Fruit fly (Drosophila melanogaster): Measurements from ENCODE around the gene Pgant6.

Pgant6 gene

dm6 chr3L:2825377-2825776 lies 43.3 kb downstream of the Pgant6 start (continued):
- peak; percentile 42 for TF ChIP-seq CG14710 (tag; optimal IDR thresholded peaks at IDR 0.05)
- TF ChIP-seq CG11504 (tag; optimal IDR thresholded peaks at IDR 0.05), result peak; percentile 77
- TF ChIP-seq CG9932 (GFP tag; IDR thresholded peaks at IDR 0.05), result no peak
- TF ChIP-seq Xrp1 (GFP tag; IDR thresholded peaks at IDR 0.05), result peak; percentile 47; the same call in 1 of the 2 replicates
- TF ChIP-seq Awh (GFP tag; IDR thresholded peaks at IDR 0.05), result no peak
- peak; percentile 72 for TF ChIP-seq PHDP (tag; optimal IDR thresholded peaks at IDR 0.05)
- peak; percentile 56 for TF ChIP-seq CG6813 (GFP tag; optimal IDR thresholded peaks at IDR 0.05)
- peak; percentile 33 for TF ChIP-seq CG6765 (GFP tag; optimal IDR thresholded peaks at IDR 0.05)
- TF ChIP-seq dati (GFP tag; IDR thresholded peaks at IDR 0.05), result 0 out of 2 replicates have a peak, but pooled peaks have one; percentile 24
- no peak for TF ChIP-seq zfh2 (GFP tag; optimal IDR thresholded peaks at IDR 0.05)
- peak; percentile 52 for TF ChIP-seq bab2 (GFP tag; optimal IDR thresholded peaks at IDR 0.05)
- peak; percentile 71 for TF ChIP-seq CG7839 (tag; optimal IDR thresholded peaks at IDR 0.05)
- no peak for TF ChIP-seq fu2 (GFP tag; optimal IDR thresholded peaks at IDR 0.05)
- TF ChIP-seq CG5180 (GFP tag; optimal IDR thresholded peaks at IDR 0.05), result peak; percentile 42
- TF ChIP-seq CG12744 (GFP tag; optimal IDR thresholded peaks at IDR 0.05), result no peak
- no peak for TF ChIP-seq sr (GFP tag; IDR thresholded peaks at IDR 0.05)
- no peak for TF ChIP-seq ap (GFP tag; IDR thresholded peaks at IDR 0.05)
- TF ChIP-seq CG2116 (GFP tag; optimal IDR thresholded peaks at IDR 0.05), result no peak
- peak; percentile 8 for TF ChIP-seq CG33557 (GFP tag; optimal IDR thresholded peaks at IDR 0.05)
- TF ChIP-seq cas (GFP tag; IDR thresholded peaks at IDR 0.05), result no peak
- peak; percentile 91 for TF ChIP-seq CG18599 (GFP tag; optimal IDR thresholded peaks at IDR 0.05)
- peak; percentile 84 for TF ChIP-seq CG2678 (tag; optimal IDR thresholded peaks at IDR 0.05)

dm6 chr3L:2828163-2828562 lies 46.1 kb downstream of the Pgant6 start:
- TF ChIP-seq CG17385 (GFP tag; optimal IDR thresholded peaks at IDR 0.05) (no peak), pros (GFP tag; optimal IDR thresholded peaks at IDR 0.05) (peak; percentile 10), chm (GFP tag; IDR thresholded peaks at IDR 0.05) (0 out of 2 replicates have a peak, but pooled peaks have one; percentile 21), onecut (GFP tag; IDR thresholded peaks at IDR 0.05) (peak; percentile 98)

- no peak for TF ChIP-seq al (GFP tag; IDR thresholded peaks at IDR 0.05)
- no peak for TF ChIP-seq az2 (GFP tag; optimal IDR thresholded peaks at IDR 0.05)
- TF ChIP-seq tin (GFP tag; optimal IDR thresholded peaks at IDR 0.05), result no peak
- peak; percentile 26 for TF ChIP-seq sd (tag; optimal IDR thresholded peaks at IDR 0.05)
- peak; percentile 3 for TF ChIP-seq CG10543 (GFP tag; optimal IDR thresholded peaks at IDR 0.05)
- peak; percentile 33 for TF ChIP-seq CG17385 (GFP tag; optimal IDR thresholded peaks at IDR 0.05)
- TF ChIP-seq CG7372 (GFP tag; IDR thresholded peaks at IDR 0.05), result peak; percentile 46; the same call in 1 of the 2 replicates
- peak; percentile 40 to 64 for TF ChIP-seq Trl (optimal IDR thresholded peaks at IDR 0.05)
- no peak for TF ChIP-seq Trl (GFP tag; optimal IDR thresholded peaks at IDR 0.05)
- peak; percentile 84 for TF ChIP-seq Adf1 (GFP tag; IDR thresholded peaks at IDR 0.05)
- no peak for TF ChIP-seq dan (GFP tag; IDR thresholded peaks at IDR 0.05)
- peak; percentile 70 for TF ChIP-seq CG34376 (GFP tag; optimal IDR thresholded peaks at IDR 0.05)
- peak; percentile 52 for TF ChIP-seq psq (GFP tag; optimal IDR thresholded peaks at IDR 0.05)
- TF ChIP-seq CG18599 (GFP tag; optimal IDR thresholded peaks at IDR 0.05), result peak; percentile 55
- peak; percentile 6 for TF ChIP-seq odd (GFP tag; optimal IDR thresholded peaks at IDR 0.05)
- peak; percentile 4 for TF ChIP-seq Sox100B (GFP tag; optimal IDR thresholded peaks at IDR 0.05)
- peak; percentile 55 for TF ChIP-seq Ets97D (GFP tag; optimal IDR thresholded peaks at IDR 0.05)
- peak; percentile 85 for TF ChIP-seq abd-A (tag; optimal IDR thresholded peaks at IDR 0.05)
- TF ChIP-seq crol (GFP tag; IDR thresholded peaks at IDR 0.05), result peak; percentile 58
These were observed 46.6 kb downstream of the Pgant6 start for dm6 chr3L:2828610-2829139.

All from whole organism, embryonic.